Fruit fly (Drosophila melanogaster) whole organism, embryonic: ENCODE data around the gene CG15423.

Experiments
- Ada2b ChIP-seq: fragments of 200-800 bp; sonication (Bioruptor generic); IDR thresholded peaks from 2 replicates; pipeline ENCODE4 v1.3.6; 2022; ENCODE audit warnings: missing biosample characterization, missing genetic modification characterization
- Asciz ChIP-seq: fragments of 200-800 bp; sonication (Bioruptor generic); optimal IDR thresholded peaks from 2 replicates; lab custom pipeline; 2017; ENCODE audit warnings: missing biosample characterization, mild to moderate bottlenecking, missing genetic modification characterization, missing genetic modification reagents
- Bteb2 ChIP-seq: fragments of 200-800 bp; sonication (Bioruptor generic); optimal IDR thresholded peaks from 2 replicates; lab custom pipeline; 2016; ENCODE audit warnings: missing biosample characterization, missing genetic modification characterization
- CG10431 ChIP-seq: fragments of 200-800 bp; sonication (Bioruptor generic); optimal IDR thresholded peaks from 3 replicates; lab custom pipeline; 2018; ENCODE audit warnings: missing biosample characterization, mild to moderate bottlenecking, missing genetic modification characterization
- CG11456 ChIP-seq: fragments of 200-800 bp; sonication (Bioruptor generic); IDR thresholded peaks from 3 replicates; pipeline ENCODE4 v1.3.6; 2022; ENCODE audit warnings: missing biosample characterization, missing genetic modification characterization
- CG11723 ChIP-seq: fragments of 200-800 bp; sonication (Bioruptor generic); optimal IDR thresholded peaks from 2 replicates; lab custom pipeline; 2017; ENCODE audit warnings: missing biosample characterization, mild to moderate bottlenecking, missing genetic modification characterization
- CG12104 ChIP-seq: fragments of 200-800 bp; sonication (Bioruptor generic); optimal IDR thresholded peaks from 3 replicates; lab custom pipeline; 2016; ENCODE audit warnings: missing biosample characterization, missing genetic modification characterization
- CG12659 ChIP-seq: fragments of 200-800 bp; sonication (Bioruptor generic); optimal IDR thresholded peaks from 3 replicates; lab custom pipeline; 2017; ENCODE audit warnings: mild to moderate bottlenecking, missing biosample characterization, missing genetic modification reagents, missing genetic modification characterization
- CG13296 ChIP-seq: fragments of 200-800 bp; sonication (Bioruptor generic); optimal IDR thresholded peaks from 3 replicates; lab custom pipeline; 2018; ENCODE audit warnings: missing biosample characterization, mild to moderate bottlenecking, missing genetic modification characterization
- CG13775 ChIP-seq: fragments of 200-800 bp; sonication (Bioruptor generic); optimal IDR thresholded peaks from 3 replicates; lab custom pipeline; 2017; ENCODE audit warnings: missing biosample characterization, mild to moderate bottlenecking, missing genetic modification characterization
- CG17385 ChIP-seq: fragments of 200-800 bp; sonication (Bioruptor generic); optimal IDR thresholded peaks from 3 replicates; lab custom pipeline; 2018; ENCODE audit warnings: missing biosample characterization, mild to moderate bottlenecking, missing genetic modification characterization
- CG17912 ChIP-seq: fragments of 200-800 bp; sonication (Bioruptor generic); optimal IDR thresholded peaks from 2 replicates; lab custom pipeline; 2018; ENCODE audit warnings: missing biosample characterization, mild to moderate bottlenecking, missing genetic modification characterization
- CG18262 ChIP-seq: fragments of 200-800 bp; optimal IDR thresholded peaks from 3 replicates; lab custom pipeline; 2019; ENCODE audit warnings: missing biosample characterization, mild to moderate bottlenecking, missing genetic modification characterization, moderate library complexity
- CG18619 ChIP-seq: fragments of 200-800 bp; sonication (Bioruptor generic); optimal IDR thresholded peaks from 3 replicates; lab custom pipeline; 2017; ENCODE audit warnings: missing biosample characterization, mild to moderate bottlenecking, missing genetic modification characterization
- CG2116 ChIP-seq: fragments of 200-800 bp; sonication (Bioruptor generic); optimal IDR thresholded peaks from 3 replicates; lab custom pipeline; 2018; ENCODE audit warnings: missing biosample characterization, mild to moderate bottlenecking, missing genetic modification characterization
- CG2712 ChIP-seq: fragments of 200-800 bp; optimal IDR thresholded peaks from 3 replicates; lab custom pipeline; 2019; ENCODE audit warnings: missing biosample characterization, mild to moderate bottlenecking, missing genetic modification characterization, moderate library complexity
- CG31224 ChIP-seq: fragments of 200-800 bp; sonication (Bioruptor generic); IDR thresholded peaks from 2 replicates; pipeline ENCODE4 v1.3.6; 2022; ENCODE audit warnings: missing biosample characterization, missing genetic modification characterization
- CG32532 ChIP-seq: fragments of 200-800 bp; sonication (Bioruptor generic); IDR thresholded peaks from 2 replicates; pipeline ENCODE4 v1.3.6; 2022; ENCODE audit warnings: missing biosample characterization, missing genetic modification characterization
- CG33557 ChIP-seq: fragments of 200-800 bp; sonication (Bioruptor generic); optimal IDR thresholded peaks from 2 replicates; lab custom pipeline; 2019; ENCODE audit warnings: missing biosample characterization, mild to moderate bottlenecking, missing genetic modification characterization, moderate library complexity
- CG4328 ChIP-seq: fragments of 200-800 bp; sonication (Bioruptor generic); optimal IDR thresholded peaks from 3 replicates; lab custom pipeline; 2017; ENCODE audit warnings: missing biosample characterization, missing genetic modification reagents, missing genetic modification characterization
- CG43689 ChIP-seq: fragments of 200-800 bp; sonication (Bioruptor generic); IDR thresholded peaks from 2 replicates; pipeline ENCODE4 v1.3.6; 2022; ENCODE audit warnings: missing biosample characterization, missing genetic modification characterization
- CG7357 ChIP-seq: fragments of 200-800 bp; sonication (Bioruptor generic); IDR thresholded peaks from 3 replicates; pipeline ENCODE4 v1.3.6; 2022; ENCODE audit warnings: missing biosample characterization, missing genetic modification characterization
- CG7963 ChIP-seq: fragments of 200-800 bp; sonication (Bioruptor generic); IDR thresholded peaks from 3 replicates; pipeline ENCODE4 v1.3.6; 2022; ENCODE audit warnings: missing biosample characterization, missing genetic modification characterization; ENCODE audit not compliant: partially characterized antibody
- Camta ChIP-seq: fragments of 200-800 bp; sonication (Bioruptor generic); optimal IDR thresholded peaks from 2 replicates; lab custom pipeline; 2016; ENCODE audit warnings: missing biosample characterization, missing genetic modification characterization
- CrebB ChIP-seq: fragments of 200-800 bp; sonication (Bioruptor generic); optimal IDR thresholded peaks from 3 replicates; lab custom pipeline; 2018; ENCODE audit warnings: missing biosample characterization, mild to moderate bottlenecking, missing genetic modification characterization
- Drgx ChIP-seq: fragments of 200-800 bp; sonication (Bioruptor generic); IDR thresholded peaks from 2 replicates; pipeline ENCODE4 v1.3.6; 2022; ENCODE audit warnings: missing biosample characterization, missing genetic modification characterization
- E2f1 ChIP-seq: fragments of 200-800 bp; sonication (Bioruptor generic); IDR thresholded peaks from 2 replicates; pipeline ENCODE4 v1.3.6; 2022; ENCODE audit warnings: missing biosample characterization, missing genetic modification characterization
- HLH3B ChIP-seq: fragments of 200-800 bp; sonication (Bioruptor generic); IDR thresholded peaks from 2 replicates; pipeline ENCODE4 v1.3.6; 2022; ENCODE audit warnings: missing biosample characterization, missing genetic modification characterization
- HmgZ ChIP-seq: fragments of 200-800 bp; sonication (Bioruptor generic); optimal IDR thresholded peaks from 2 replicates; lab custom pipeline; 2018; ENCODE audit warnings: missing biosample characterization, mild to moderate bottlenecking, missing genetic modification characterization
- Hmr ChIP-seq: fragments of 200-800 bp; sonication (Bioruptor generic); optimal IDR thresholded peaks from 3 replicates; lab custom pipeline; 2017; ENCODE audit warnings: mild to moderate bottlenecking, missing biosample characterization, missing genetic modification reagents, missing genetic modification characterization
- Myb ChIP-seq: fragments of 200-800 bp; sonication (Bioruptor generic); optimal IDR thresholded peaks from 2 replicates; lab custom pipeline; 2016; ENCODE audit warnings: missing biosample characterization, missing genetic modification characterization
- NC2β ChIP-seq: fragments of 200-800 bp; sonication (Bioruptor generic); optimal IDR thresholded peaks from 2 replicates; lab custom pipeline; 2016; ENCODE audit warnings: missing biosample characterization, missing genetic modification characterization
- Sox100B ChIP-seq: fragments of 200-800 bp; sonication (Bioruptor generic); optimal IDR thresholded peaks from 3 replicates; lab custom pipeline; 2018; ENCODE audit warnings: missing biosample characterization, mild to moderate bottlenecking, missing genetic modification characterization
- ase ChIP-seq: fragments of 200-800 bp; sonication (Bioruptor generic); IDR thresholded peaks from 3 replicates; pipeline ENCODE4 v1.3.6; 2022; ENCODE audit warnings: missing biosample characterization, missing genetic modification characterization
- az2 ChIP-seq: fragments of 200-800 bp; sonication (Bioruptor generic); optimal IDR thresholded peaks from 3 replicates; lab custom pipeline; 2016; ENCODE audit warnings: missing biosample characterization, missing genetic modification characterization
- cwo ChIP-seq: fragments of 200-800 bp; sonication (Bioruptor generic); optimal IDR thresholded peaks from 3 replicates; lab custom pipeline; 2017; ENCODE audit warnings: missing biosample characterization, missing genetic modification characterization, mild to moderate bottlenecking, moderate library complexity, missing genetic modification reagents
- dpn ChIP-seq, 2 experiments: fragments of 200-800 bp; sonication (Bioruptor generic); optimal IDR thresholded peaks; 3 replicates each; lab custom pipeline; 2016; ENCODE audit warnings: missing biosample characterization in 2 of 2, missing genetic modification characterization in 2 of 2
- gem ChIP-seq: fragments of 200-800 bp; sonication (Bioruptor generic); optimal IDR thresholded peaks from 2 replicates; lab custom pipeline; 2019; ENCODE audit warnings: missing biosample characterization, mild to moderate bottlenecking, missing genetic modification characterization, moderate library complexity
- grau ChIP-seq: fragments of 200-800 bp; optimal IDR thresholded peaks from 3 replicates; lab custom pipeline; 2019; ENCODE audit warnings: missing biosample characterization, mild to moderate bottlenecking, missing genetic modification characterization, moderate library complexity
- kni ChIP-seq: fragments of 200-800 bp; sonication (Bioruptor generic); optimal IDR thresholded peaks from 3 replicates; lab custom pipeline; 2017; ENCODE audit warnings: mild to moderate bottlenecking, missing biosample characterization, missing genetic modification reagents, missing genetic modification characterization
- nmo ChIP-seq: fragments of 200-800 bp; sonication (Bioruptor generic); optimal IDR thresholded peaks from 2 replicates; lab custom pipeline; 2018; ENCODE audit warnings: missing biosample characterization, mild to moderate bottlenecking, missing genetic modification characterization, moderate library complexity
- onecut ChIP-seq: fragments of 200-800 bp; sonication (Bioruptor generic); IDR thresholded peaks from 2 replicates; pipeline ENCODE4 v1.3.6; 2022; ENCODE audit warnings: missing biosample characterization, missing genetic modification characterization
- sc ChIP-seq, 3 experiments: fragments of >200 bp in 2 of 3; fragments of 200-800 bp in 1 of 3; sonication (Bioruptor generic) in 1 of 3; optimal IDR thresholded peaks; 2 replicates in 2 of 3; 3 replicates in 1 of 3; lab custom pipeline; 2017; ENCODE audit warnings: mild to moderate bottlenecking in 1 of 3, missing biosample characterization in 1 of 3, missing genetic modification characterization in 1 of 3, missing genetic modification reagents in 1 of 3
- scrt ChIP-seq: fragments of 200-800 bp; sonication (Bioruptor generic); optimal IDR thresholded peaks from 2 replicates; lab custom pipeline; 2018; ENCODE audit warnings: missing biosample characterization, mild to moderate bottlenecking, missing genetic modification characterization, moderate library complexity
- so ChIP-seq: fragments of 200-800 bp; sonication (Bioruptor generic); IDR thresholded peaks from 3 replicates; pipeline ENCODE4 v1.3.6; 2022; ENCODE audit warnings: missing biosample characterization, missing genetic modification characterization
- sug ChIP-seq: fragments of 200-800 bp; optimal IDR thresholded peaks from 2 replicates; lab custom pipeline; 2019; ENCODE audit warnings: missing biosample characterization, mild to moderate bottlenecking, missing genetic modification characterization, moderate library complexity
- zen ChIP-seq: fragments of 200-800 bp; sonication (Bioruptor generic); optimal IDR thresholded peaks from 3 replicates; lab custom pipeline; 2018; ENCODE audit warnings: missing biosample characterization, mild to moderate bottlenecking, missing genetic modification characterization, moderate library complexity
- zf30C ChIP-seq: fragments of 200-800 bp; sonication (Bioruptor generic); optimal IDR thresholded peaks from 3 replicates; lab custom pipeline; 2018; ENCODE audit warnings: missing biosample characterization, mild to moderate bottlenecking, missing genetic modification characterization

The CG15423 gene

DNA sequence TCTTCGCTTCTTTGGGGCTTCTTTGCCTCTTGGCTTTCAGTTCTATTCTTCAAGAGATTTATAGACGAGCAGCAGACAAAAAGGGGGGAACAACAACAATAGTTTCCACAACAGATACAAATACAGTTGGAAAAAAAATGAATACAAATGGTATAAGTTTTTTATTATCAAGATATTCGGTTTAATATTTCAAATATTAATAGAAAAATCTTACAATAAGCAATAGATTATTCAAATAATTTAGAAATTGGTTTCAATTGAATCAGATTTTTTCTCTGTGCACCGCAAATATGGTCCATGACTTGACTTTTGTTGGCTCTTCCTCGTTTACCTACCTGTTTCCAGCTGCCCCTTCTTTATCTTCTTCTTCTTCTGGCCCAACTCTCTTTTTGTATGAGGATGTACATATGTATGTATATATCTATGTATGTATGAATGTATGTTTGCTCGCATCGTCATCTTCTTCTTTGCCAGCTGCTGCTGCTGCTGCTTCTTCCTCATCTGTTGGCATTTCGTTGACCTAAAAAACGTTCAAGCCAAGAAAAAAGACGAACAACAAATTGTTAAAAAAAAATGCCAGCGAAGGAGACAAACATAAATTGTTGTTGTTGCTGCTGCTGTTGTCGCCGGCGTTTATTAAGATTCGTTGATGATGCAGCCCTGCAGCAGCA is 47.7 kb downstream of the CG15423 start (continued):
- peak; percentile 92 for TF ChIP-seq CG17385 (GFP tag; lab: Kevin White, UChicago)
- TF ChIP-seq CG33557 (GFP tag; lab: Kevin White, UChicago): peak; percentile 87
- TF ChIP-seq CG17912: no peak
- TF ChIP-seq so (GFP tag; lab: Robert Waterston, UW): peak; percentile 58; the same call in 1 of the 3 replicates
- TF ChIP-seq zf30C: peak; percentile 88
- TF ChIP-seq CG12104: peak; percentile 60
- TF ChIP-seq grau: peak; percentile 77
- TF ChIP-seq E2f1: peak; percentile 67
- peak; percentile 53; the same call in 1 of the 2 replicates for TF ChIP-seq CG32532 (GFP tag; lab: Robert Waterston, UW)
- peak; percentile 64; the same call in 1 of the 2 replicates for TF ChIP-seq Ada2b (GFP tag; lab: Robert Waterston, UW)
- peak; percentile 52 for TF ChIP-seq CG12659 (GFP tag; lab: Kevin White, UChicago)
- no peak for TF ChIP-seq CG43689 (GFP tag; lab: Robert Waterston, UW)
- TF ChIP-seq zen: peak; percentile 53
- TF ChIP-seq sc (optimal IDR thresholded peaks at IDR 0.05; lab: Kevin White, UChicago): no peak
- TF ChIP-seq sc (GFP tag; optimal IDR thresholded peaks at IDR 0.05; lab: Kevin White, UChicago): peak; percentile 77
- TF ChIP-seq Drgx (GFP tag; lab: Robert Waterston, UW): peak; percentile 61
- TF ChIP-seq Hmr (GFP tag; lab: Kevin White, UChicago): peak; percentile 67
- peak; percentile 72 for TF ChIP-seq kni (GFP tag; lab: Kevin White, UChicago)
- TF ChIP-seq az2 (GFP tag; lab: Kevin White, UChicago): peak; percentile 73
- TF ChIP-seq sug (tag; lab: Kevin White, UChicago): no peak
- no peak for TF ChIP-seq Camta
- peak; percentile 34 for TF ChIP-seq scrt (GFP tag; lab: Kevin White, UChicago)
- TF ChIP-seq CG31224: peak; percentile 41; the same call in 1 of the 2 replicates
- TF ChIP-seq Bteb2 (GFP tag; lab: Kevin White, UChicago): no peak
- TF ChIP-seq CG2116 (GFP tag; lab: Kevin White, UChicago): peak; percentile 3
- TF ChIP-seq cwo (GFP tag; lab: Kevin White, UChicago): peak; percentile 26
- peak; percentile 91 for TF ChIP-seq CG2712 (tag; lab: Kevin White, UChicago)
- peak; percentile 84 for TF ChIP-seq nmo (GFP tag; lab: Kevin White, UChicago)
- no peak for TF ChIP-seq CG7963 (GFP tag; lab: Robert Waterston, UW)
- TF ChIP-seq Myb (GFP tag; lab: Kevin White, UChicago): no peak
- peak; percentile 63 for TF ChIP-seq CrebB (tag; lab: Kevin White, UChicago)
- TF ChIP-seq HmgZ (tag; lab: Kevin White, UChicago): peak; percentile 8
- peak; percentile 67 for TF ChIP-seq CG13775 (GFP tag; lab: Kevin White, UChicago)
- no peak for TF ChIP-seq CG11456 (GFP tag; lab: Robert Waterston, UW)
- TF ChIP-seq gem (tag; lab: Kevin White, UChicago): peak; percentile 93
- peak; percentile 32 for TF ChIP-seq CG18619 (GFP tag; lab: Kevin White, UChicago)
- TF ChIP-seq NC2β (GFP tag; lab: Kevin White, UChicago): peak; percentile 6
- peak in 1 of 2 experiments; percentile 62 for TF ChIP-seq dpn (GFP tag; optimal IDR thresholded peaks at IDR 0.05; lab: Kevin White, UChicago)
- TF ChIP-seq CG11723 (GFP tag; lab: Kevin White, UChicago): peak; percentile 53
- TF ChIP-seq CG18262 (tag; lab: Kevin White, UChicago): peak; percentile 89
- TF ChIP-seq Asciz: peak; percentile 61
- TF ChIP-seq CG7357 (GFP tag; lab: Robert Waterston, UW): 0 out of 3 replicates have a peak, but pooled peaks have one; percentile 42
- peak; percentile 85 for TF ChIP-seq HLH3B (GFP tag; lab: Robert Waterston, UW)
- peak; percentile 55 for TF ChIP-seq CG10431
- TF ChIP-seq CG4328 (GFP tag; lab: Kevin White, UChicago): peak; percentile 2
- TF ChIP-seq Sox100B (GFP tag; lab: Kevin White, UChicago): peak; percentile 69
- peak; percentile 49; the same call in 1 of the 2 replicates for TF ChIP-seq onecut (GFP tag; lab: Robert Waterston, UW)
- peak; percentile 14 for TF ChIP-seq CG13296 (GFP tag; lab: Kevin White, UChicago)
- TF ChIP-seq ase (GFP tag; lab: Robert Waterston, UW): peak; percentile 32; the same call in 1 of the 3 replicates
